Worm (Caenorhabditis elegans) whole organism, mixed stage, embryonic: Measurements from ENCODE around the gene zipt-2.1.

Experiments used
- M03D4.4 ChIP-seq: sonication (generic microtip); optimal IDR thresholded peaks from 2 replicates; lab custom pipeline; 2017; ENCODE audit warnings: mild to moderate bottlenecking, missing genetic modification characterization, missing compliant biosample characterization
- bed-3 ChIP-seq: fragments of 200-800 bp; sonication (Bioruptor generic); optimal IDR thresholded peaks from 3 replicates; lab custom pipeline; 2018; ENCODE audit warnings: mild to moderate bottlenecking, missing genetic modification characterization, moderate library complexity, missing compliant biosample characterization
- blmp-1 ChIP-seq: fragments of 150-350 bp; optimal IDR thresholded peaks from 2 replicates; lab custom pipeline; 2014; ENCODE audit warnings: missing biosample characterization, missing genetic modification characterization
- ceh-39 ChIP-seq: fragments of 150-350 bp; optimal IDR thresholded peaks from 2 replicates; lab custom pipeline; 2014; ENCODE audit warnings: missing biosample characterization, missing genetic modification characterization
- ceh-43 ChIP-seq: fragments of 200-800 bp; sonication (Bioruptor generic); optimal IDR thresholded peaks from 2 replicates; lab custom pipeline; 2018; ENCODE audit warnings: mild to moderate bottlenecking, missing genetic modification characterization, moderate library complexity, missing compliant biosample characterization
- ceh-83 ChIP-seq: fragments of 200-800 bp; sonication (Bioruptor generic); optimal IDR thresholded peaks from 2 replicates; lab custom pipeline; 2018; ENCODE audit warnings: mild to moderate bottlenecking, missing genetic modification characterization, missing compliant biosample characterization
- ces-1 ChIP-seq: fragments of 150-350 bp; optimal IDR thresholded peaks from 2 replicates; lab custom pipeline; 2014; ENCODE audit warnings: missing biosample characterization, missing genetic modification reagents, missing genetic modification characterization
- cnd-1 ChIP-seq: fragments of 200-800 bp; sonication (Bioruptor generic); optimal IDR thresholded peaks from 2 replicates; lab custom pipeline; 2018; ENCODE audit warnings: mild to moderate bottlenecking, missing genetic modification characterization, missing compliant biosample characterization
- drap-1 ChIP-seq: fragments of 200-800 bp; sonication (Bioruptor generic); optimal IDR thresholded peaks from 3 replicates; lab custom pipeline; 2018; ENCODE audit warnings: mild to moderate bottlenecking, missing genetic modification characterization, missing compliant biosample characterization
- elt-1 ChIP-seq: sonication (generic microtip); optimal IDR thresholded peaks from 2 replicates; lab custom pipeline; 2017; ENCODE audit warnings: missing genetic modification characterization, mild to moderate bottlenecking, missing compliant biosample characterization, antibody characterized with exemption, moderate library complexity, borderline replicate concordance; ENCODE audit not compliant: insufficient read depth
- elt-3 ChIP-seq: fragments of 150-350 bp; optimal IDR thresholded peaks from 2 replicates; lab custom pipeline; 2014; ENCODE audit warnings: missing biosample characterization, missing genetic modification characterization
- flh-1 ChIP-seq: fragments of 200-800 bp; sonication (Bioruptor generic); optimal IDR thresholded peaks from 2 replicates; lab custom pipeline; 2018; ENCODE audit warnings: mild to moderate bottlenecking, missing genetic modification characterization, moderate library complexity, missing compliant biosample characterization
- ham-2 ChIP-seq: fragments of 200-800 bp; sonication (Bioruptor generic); optimal IDR thresholded peaks from 2 replicates; lab custom pipeline; 2018; ENCODE audit warnings: mild to moderate bottlenecking, missing genetic modification characterization, missing compliant biosample characterization
- hlh-1 ChIP-seq: fragments of 150-350 bp; optimal IDR thresholded peaks from 2 replicates; lab custom pipeline; 2014; ENCODE audit warnings: missing biosample characterization, missing genetic modification reagents, missing genetic modification characterization
- lin-13 ChIP-seq: fragments of 150-350 bp; optimal IDR thresholded peaks from 2 replicates; lab custom pipeline; 2014; ENCODE audit warnings: missing biosample characterization, missing genetic modification characterization
- lin-32 ChIP-seq: fragments of 200-800 bp; sonication (Bioruptor generic); optimal IDR thresholded peaks from 2 replicates; lab custom pipeline; 2018; ENCODE audit warnings: mild to moderate bottlenecking, missing genetic modification characterization, missing compliant biosample characterization
- lsy-2 ChIP-seq: fragments of 150-350 bp; optimal IDR thresholded peaks from 2 replicates; lab custom pipeline; 2014; ENCODE audit warnings: missing biosample characterization, missing genetic modification characterization
- mab-5 ChIP-seq: fragments of 150-350 bp; optimal IDR thresholded peaks from 2 replicates; lab custom pipeline; 2014; ENCODE audit warnings: missing biosample characterization, missing genetic modification characterization
- mep-1 ChIP-seq: fragments of 150-350 bp; optimal IDR thresholded peaks from 2 replicates; lab custom pipeline; 2017; ENCODE audit warnings: missing biosample characterization, missing genetic modification reagents, missing genetic modification characterization, inconsistent platforms
- mls-2 ChIP-seq: sonication (generic microtip); optimal IDR thresholded peaks from 2 replicates; lab custom pipeline; 2016; ENCODE audit warnings: mild to moderate bottlenecking, missing genetic modification characterization, moderate library complexity, missing compliant biosample characterization
- nhr-12 ChIP-seq: fragments of 150-350 bp; optimal IDR thresholded peaks from 2 replicates; lab custom pipeline; 2014; ENCODE audit warnings: missing biosample characterization, missing genetic modification characterization
- nhr-2 ChIP-seq: fragments of 150-350 bp; optimal IDR thresholded peaks from 2 replicates; lab custom pipeline; 2014; ENCODE audit warnings: missing biosample characterization, missing genetic modification characterization
- nhr-237 ChIP-seq: fragments of 150-350 bp; optimal IDR thresholded peaks from 2 replicates; lab custom pipeline; 2014; ENCODE audit warnings: missing biosample characterization, missing genetic modification characterization
- nhr-28 ChIP-seq: fragments of 150-350 bp; optimal IDR thresholded peaks from 2 replicates; lab custom pipeline; 2014; ENCODE audit warnings: missing biosample characterization, missing genetic modification characterization
- nhr-76 ChIP-seq: sonication (generic microtip); optimal IDR thresholded peaks from 2 replicates; lab custom pipeline; 2017; ENCODE audit warnings: missing biosample characterization, missing genetic modification characterization
- pha-4 ChIP-seq: fragments of 150-350 bp; optimal IDR thresholded peaks from 2 replicates; lab custom pipeline; 2018; ENCODE audit warnings: missing biosample characterization, missing genetic modification reagents, missing genetic modification characterization
- sem-2 ChIP-seq: fragments of 200-800 bp; sonication (Bioruptor generic); optimal IDR thresholded peaks from 2 replicates; lab custom pipeline; 2018; ENCODE audit warnings: mild to moderate bottlenecking, missing genetic modification characterization, missing compliant biosample characterization
- snpc-4 ChIP-seq: fragments of 150-350 bp; optimal IDR thresholded peaks from 2 replicates; lab custom pipeline; 2014; ENCODE audit warnings: missing biosample characterization, missing genetic modification characterization
- sptf-1 ChIP-seq: sonication (generic microtip); optimal IDR thresholded peaks from 2 replicates; lab custom pipeline; 2017; ENCODE audit warnings: mild to moderate bottlenecking, missing genetic modification characterization, moderate library complexity, missing compliant biosample characterization
- tbx-8 ChIP-seq: fragments of 200-800 bp; sonication (Bioruptor generic); optimal IDR thresholded peaks from 2 replicates; lab custom pipeline; 2018; ENCODE audit warnings: mild to moderate bottlenecking, missing genetic modification characterization, moderate library complexity, missing compliant biosample characterization
- unc-120 ChIP-seq: sonication (generic microtip); optimal IDR thresholded peaks from 2 replicates; lab custom pipeline; 2017; ENCODE audit warnings: missing genetic modification characterization, missing compliant biosample characterization; ENCODE audit not compliant: poor library complexity, severe bottlenecking
- unc-39 ChIP-seq: fragments of 150-350 bp; optimal IDR thresholded peaks from 2 replicates; lab custom pipeline; 2014; ENCODE audit warnings: missing biosample characterization, missing genetic modification characterization
- unc-62 ChIP-seq: fragments of 150-350 bp; optimal IDR thresholded peaks from 2 replicates; lab custom pipeline; 2014; ENCODE audit warnings: missing biosample characterization, missing genetic modification reagents, missing genetic modification characterization
- zip-8 ChIP-seq: fragments of 150-350 bp; optimal IDR thresholded peaks from 2 replicates; lab custom pipeline; 2014; ENCODE audit warnings: missing biosample characterization, missing genetic modification characterization
- ztf-11 ChIP-seq: fragments of 150-350 bp; optimal IDR thresholded peaks from 2 replicates; lab custom pipeline; 2014; ENCODE audit warnings: missing biosample characterization, missing genetic modification characterization

The zipt-2.1 gene

DNA sequence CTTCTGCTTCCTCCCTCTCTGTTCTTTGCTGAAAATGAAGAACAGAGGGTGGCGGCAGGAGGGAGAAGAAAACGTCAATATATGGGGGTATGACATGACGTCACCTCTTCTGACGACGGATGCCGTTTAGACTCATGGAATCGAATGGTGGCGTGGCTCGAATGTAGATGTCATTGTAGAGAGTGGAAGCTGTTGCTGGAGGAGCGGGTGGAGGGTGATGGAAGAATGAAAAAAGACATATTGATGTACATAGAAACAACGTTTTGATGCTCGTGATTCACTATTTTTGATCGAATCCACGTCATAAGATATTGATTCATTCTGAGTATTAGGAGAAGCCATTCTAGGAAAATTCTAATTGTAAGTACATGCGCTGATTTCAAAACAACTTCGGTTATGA lies 19.6 kb downstream of the zipt-2.1 start:
- no peak for TF ChIP-seq nhr-76 (tag; lab: Kevin White, UChicago)
- no peak for TF ChIP-seq unc-62 (GFP tag; lab: Kevin White, UChicago)
- no peak for TF ChIP-seq nhr-28
- no peak for TF ChIP-seq ceh-39 (tag; lab: Kevin White, UChicago)

DNA sequence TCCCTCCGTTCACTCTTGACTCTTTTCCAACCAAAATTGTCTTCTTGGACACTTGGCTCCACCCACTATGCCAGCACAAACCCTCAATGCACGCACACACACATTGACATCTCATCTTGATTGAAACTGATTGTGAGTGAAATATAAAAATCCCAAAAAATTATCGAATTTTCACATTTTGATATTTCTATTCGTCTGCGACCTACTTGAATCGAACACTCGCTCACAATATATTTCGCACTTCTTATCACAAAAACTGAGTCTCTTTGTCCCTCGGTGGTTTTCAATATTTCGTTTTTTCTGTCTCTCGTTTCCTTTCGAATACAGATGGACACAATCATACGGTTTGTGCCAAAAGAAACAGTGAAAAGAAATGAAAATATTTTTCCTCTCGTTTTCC lies 20.7 kb downstream of the zipt-2.1 start:
- TF ChIP-seq cnd-1 (tag; lab: Kevin White, UChicago) (no peak), M03D4.4 (no peak)

DNA sequence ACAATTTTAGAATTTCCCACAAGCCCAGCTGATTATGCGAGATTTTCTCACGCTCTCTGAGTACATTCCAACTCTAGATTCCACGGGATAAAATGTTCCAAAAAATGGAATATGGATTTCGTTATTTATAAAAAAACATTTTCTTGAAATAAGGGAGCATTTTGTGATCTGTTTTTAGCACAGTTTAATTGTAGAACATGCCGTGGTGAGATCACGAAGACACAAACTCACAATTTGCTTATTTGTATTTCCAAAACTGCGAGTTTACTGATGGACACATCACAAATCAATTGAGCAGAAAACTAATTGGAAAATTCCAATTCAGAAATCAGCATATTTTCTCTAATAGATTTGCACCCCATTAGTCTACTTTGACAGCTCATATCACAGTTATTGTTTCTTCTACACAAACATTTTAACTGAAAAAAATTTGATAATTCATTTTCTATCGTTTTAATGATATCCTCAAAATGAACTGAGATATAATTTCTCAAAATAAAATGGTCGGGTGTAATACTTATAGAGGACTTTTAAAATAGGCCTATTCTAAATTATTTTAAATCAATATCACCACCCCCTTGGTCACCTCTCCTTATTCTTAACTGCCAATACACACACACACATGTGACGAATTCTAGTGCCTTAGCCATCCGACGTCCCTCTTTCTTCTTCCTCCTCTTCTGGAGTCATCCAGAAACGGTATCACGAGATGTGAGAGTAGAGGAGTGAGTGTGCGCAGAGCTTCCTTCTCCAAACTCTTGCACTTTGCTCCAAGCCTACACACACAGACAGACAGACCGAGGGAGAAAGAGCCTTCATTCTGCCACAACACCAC lies 21.6 kb downstream of the zipt-2.1 start:
- TF ChIP-seq sptf-1 (no peak), mep-1 (no peak), lsy-2 (tag; lab: Kevin White, UChicago) (no peak), ztf-11 (tag; lab: Kevin White, UChicago) (no peak), nhr-237 (tag; lab: Kevin White, UChicago) (no peak), ces-1 (GFP tag; lab: Kevin White, UChicago) (no peak), elt-1 (tag; lab: Kevin White, UChicago) (no peak), nhr-12 (tag; lab: Kevin White, UChicago) (no peak), snpc-4 (tag; lab: Kevin White, UChicago) (no peak), blmp-1 (tag; lab: Kevin White, UChicago) (no peak), mls-2 (tag; lab: Kevin White, UChicago) (no peak), lin-13 (tag; lab: Kevin White, UChicago) (no peak), ceh-83 (GFP tag; lab: Kevin White, UChicago) (no peak), unc-39 (no peak), lin-32 (GFP tag; lab: Kevin White, UChicago) (no peak)

DNA sequence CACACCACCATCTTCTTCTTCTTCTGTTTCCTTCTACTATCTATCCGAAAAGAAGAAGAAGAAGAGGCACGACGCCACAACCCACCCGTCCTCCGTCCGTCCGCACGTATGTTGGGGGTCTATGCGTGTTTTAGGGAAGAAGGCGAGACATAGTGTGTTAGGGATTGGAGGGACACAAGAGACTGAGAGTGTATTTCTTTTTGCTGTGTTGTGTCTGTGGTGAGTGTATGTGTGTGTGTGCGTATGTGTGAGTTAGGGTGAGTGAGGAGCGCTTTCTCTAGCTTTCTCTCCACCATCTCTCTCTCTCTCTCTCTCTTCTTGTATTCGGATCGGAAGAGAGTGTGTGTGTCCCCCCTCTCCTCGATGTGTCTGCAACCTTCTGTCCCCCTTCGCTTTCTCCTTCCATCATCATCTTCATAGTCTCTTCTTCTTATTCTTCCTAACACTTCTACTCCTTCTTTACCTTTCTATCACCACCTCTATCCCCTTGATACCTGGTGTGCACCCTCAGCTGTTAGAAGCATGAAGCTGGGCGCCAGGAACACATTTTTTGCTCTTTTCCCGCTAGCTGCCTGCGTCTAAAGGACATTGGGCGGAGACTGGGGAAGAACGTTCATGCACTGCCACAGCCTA lies 22.3 kb downstream of the zipt-2.1 start:
- peak; percentile 3 for TF ChIP-seq tbx-8
- peak; percentile 88 for TF ChIP-seq unc-62 (GFP tag; lab: Kevin White, UChicago)
- TF ChIP-seq ztf-11 (tag; lab: Kevin White, UChicago), result peak; percentile 84
- TF ChIP-seq flh-1 (GFP tag; lab: Kevin White, UChicago), result no peak
- TF ChIP-seq ceh-43, result no peak
- TF ChIP-seq ces-1 (GFP tag; lab: Kevin White, UChicago), result peak; percentile 76
- TF ChIP-seq blmp-1 (tag; lab: Kevin White, UChicago), result peak; percentile 77
- peak; percentile 72 for TF ChIP-seq M03D4.4
- TF ChIP-seq sptf-1, result peak; percentile 77
- no peak for TF ChIP-seq sem-2 (GFP tag; lab: Kevin White, UChicago)
- peak; percentile 61 for TF ChIP-seq mls-2 (tag; lab: Kevin White, UChicago)
- peak; percentile 48 for TF ChIP-seq drap-1 (GFP tag; lab: Kevin White, UChicago)
- TF ChIP-seq pha-4, result peak; percentile 90
- TF ChIP-seq elt-3 (tag; lab: Kevin White, UChicago), result peak; percentile 7
- TF ChIP-seq hlh-1 (tag; lab: Kevin White, UChicago), result peak; percentile 63
- TF ChIP-seq cnd-1 (tag; lab: Kevin White, UChicago), result peak; percentile 42
- TF ChIP-seq bed-3 (GFP tag; lab: Kevin White, UChicago), result no peak
- TF ChIP-seq nhr-76 (tag; lab: Kevin White, UChicago), result no peak
- TF ChIP-seq unc-39, result peak; percentile 73
- TF ChIP-seq elt-1 (tag; lab: Kevin White, UChicago), result peak; percentile 61
- no peak for TF ChIP-seq lin-32 (GFP tag; lab: Kevin White, UChicago)
- peak; percentile 80 for TF ChIP-seq nhr-237 (tag; lab: Kevin White, UChicago)
- TF ChIP-seq ceh-83 (GFP tag; lab: Kevin White, UChicago), result peak; percentile 57
- peak; percentile 92 for TF ChIP-seq ham-2 (GFP tag; lab: Kevin White, UChicago)
- no peak for TF ChIP-seq zip-8 (tag; lab: Kevin White, UChicago)
- no peak for TF ChIP-seq mab-5 (tag; lab: Kevin White, UChicago)
- TF ChIP-seq lsy-2 (tag; lab: Kevin White, UChicago), result peak; percentile 71
- TF ChIP-seq mep-1, result peak; percentile 81
- TF ChIP-seq lin-13 (tag; lab: Kevin White, UChicago), result no peak
- peak; percentile 63 for TF ChIP-seq nhr-2 (tag; lab: Kevin White, UChicago)
- no peak for TF ChIP-seq nhr-12 (tag; lab: Kevin White, UChicago)
- peak; percentile 90 for TF ChIP-seq unc-120 (tag; lab: Kevin White, UChicago)
- no peak for TF ChIP-seq nhr-28
- TF ChIP-seq, all 35 proteins: peak for 22
